Worm (Caenorhabditis elegans) whole organism, L2 larva: ENCODE results near the gene srx-128.
A peak's percentile ranks its signal among the peaks of the same experiment; 100 is the strongest.

ENCODE experiments used
- F13H6.1 ChIP-seq: sonication (generic microtip); optimal IDR thresholded peaks from 2 replicates; lab custom pipeline; 2016; ENCODE audit warnings: missing genetic modification characterization, missing compliant biosample characterization
- Y55F3AM.14 ChIP-seq: fragments of 200-800 bp; sonication (Bioruptor generic); optimal IDR thresholded peaks from 2 replicates; lab custom pipeline; 2018; ENCODE audit warnings: mild to moderate bottlenecking, missing genetic modification characterization, missing compliant biosample characterization
- ZK546.5 ChIP-seq: sonication (generic microtip); optimal IDR thresholded peaks from 2 replicates; lab custom pipeline; 2017; ENCODE audit warnings: missing biosample characterization, missing genetic modification characterization
- alr-1 ChIP-seq: fragments of 150-350 bp; optimal IDR thresholded peaks from 2 replicates; lab custom pipeline; 2014; ENCODE audit warnings: missing biosample characterization, missing genetic modification characterization
- aly-2 ChIP-seq: fragments of 150-350 bp; optimal IDR thresholded peaks from 2 replicates; lab custom pipeline; 2014; ENCODE audit warnings: missing biosample characterization, missing genetic modification characterization
- ama-1 ChIP-seq: fragments of 150-350 bp; optimal IDR thresholded peaks from 2 replicates; lab custom pipeline; 2018; ENCODE audit warnings: inconsistent platforms
- blmp-1 ChIP-seq: sonication (generic microtip); optimal IDR thresholded peaks from 2 replicates; lab custom pipeline; 2017; ENCODE audit warnings: missing genetic modification characterization, mild to moderate bottlenecking, missing compliant biosample characterization, antibody characterized with exemption, moderate library complexity; ENCODE audit not compliant: insufficient read depth
- ceh-16 ChIP-seq: fragments of 150-350 bp; optimal IDR thresholded peaks from 2 replicates; lab custom pipeline; 2014; ENCODE audit warnings: missing biosample characterization, missing genetic modification characterization
- ceh-82 ChIP-seq: fragments of 150-350 bp; optimal IDR thresholded peaks from 2 replicates; lab custom pipeline; 2014; ENCODE audit warnings: missing biosample characterization, missing genetic modification characterization
- crh-2 ChIP-seq: sonication (generic microtip); optimal IDR thresholded peaks from 2 replicates; lab custom pipeline; 2017; ENCODE audit warnings: missing biosample characterization, missing genetic modification characterization
- egl-27 ChIP-seq: sonication (generic microtip); optimal IDR thresholded peaks from 3 replicates; lab custom pipeline; 2017; ENCODE audit warnings: missing biosample characterization, missing genetic modification reagents, missing genetic modification characterization
- elt-1 ChIP-seq: fragments of 150-350 bp; optimal IDR thresholded peaks from 2 replicates; lab custom pipeline; 2014; ENCODE audit warnings: missing biosample characterization, missing genetic modification characterization
- lin-11 ChIP-seq: fragments of 150-350 bp; sonication (generic microtip); optimal IDR thresholded peaks from 2 replicates; lab custom pipeline; 2014; ENCODE audit warnings: missing biosample characterization, missing genetic modification characterization, inconsistent platforms, mixed read lengths
- lin-13 ChIP-seq: fragments of 150-350 bp; optimal IDR thresholded peaks from 2 replicates; lab custom pipeline; 2014; ENCODE audit warnings: missing biosample characterization, missing genetic modification reagents, missing genetic modification characterization
- lsy-2 ChIP-seq, 2 experiments: fragments of 150-350 bp in 1 of 2; sonication (generic microtip) in 1 of 2; optimal IDR thresholded peaks; 2 replicates each; lab custom pipeline; 2014 to 2017; ENCODE audit warnings: missing biosample characterization in 2 of 2, missing genetic modification characterization in 2 of 2
- nhr-11 ChIP-seq: fragments of 150-350 bp; optimal IDR thresholded peaks from 2 replicates; lab custom pipeline; 2014; ENCODE audit warnings: missing biosample characterization, missing genetic modification characterization
- nhr-12 ChIP-seq: fragments of 150-350 bp; optimal IDR thresholded peaks from 2 replicates; lab custom pipeline; 2014; ENCODE audit warnings: missing biosample characterization, missing genetic modification characterization
- nhr-21 ChIP-seq: fragments of 150-350 bp; optimal IDR thresholded peaks from 2 replicates; lab custom pipeline; 2014; ENCODE audit warnings: missing biosample characterization, missing genetic modification characterization
- nhr-23 ChIP-seq: fragments of 150-350 bp; optimal IDR thresholded peaks from 2 replicates; lab custom pipeline; 2014; ENCODE audit warnings: missing biosample characterization, missing genetic modification reagents, missing genetic modification characterization
- nhr-6 ChIP-seq: fragments of 150-350 bp; optimal IDR thresholded peaks from 2 replicates; lab custom pipeline; 2014; ENCODE audit warnings: missing biosample characterization, missing genetic modification characterization
- nhr-77 ChIP-seq: fragments of 150-350 bp; optimal IDR thresholded peaks from 2 replicates; lab custom pipeline; 2014; ENCODE audit warnings: missing biosample characterization, missing genetic modification characterization
- sem-4 ChIP-seq: fragments of 150-350 bp; optimal IDR thresholded peaks from 2 replicates; lab custom pipeline; 2014; ENCODE audit warnings: missing biosample characterization, missing genetic modification reagents, missing genetic modification characterization
- sma-3 ChIP-seq: sonication (generic microtip); optimal IDR thresholded peaks from 2 replicates; lab custom pipeline; 2016; ENCODE audit warnings: missing genetic modification reagents, missing genetic modification characterization, missing compliant biosample characterization
- sma-9 ChIP-seq, 2 experiments: fragments of 150-350 bp in 1 of 2; sonication (generic microtip) in 1 of 2; optimal IDR thresholded peaks; 2 replicates each; lab custom pipeline; 2014 to 2016; ENCODE audit warnings: missing genetic modification characterization in 2 of 2, mild to moderate bottlenecking in 1 of 2, missing biosample characterization in 1 of 2, missing compliant biosample characterization in 1 of 2, missing genetic modification reagents in 1 of 2, moderate library complexity in 1 of 2
- snpc-4 ChIP-seq: fragments of 150-350 bp; optimal IDR thresholded peaks from 2 replicates; lab custom pipeline; 2014; ENCODE audit warnings: missing biosample characterization, missing genetic modification characterization
- unc-62 ChIP-seq: fragments of 150-350 bp; optimal IDR thresholded peaks from 2 replicates; lab custom pipeline; 2014; ENCODE audit warnings: missing biosample characterization, missing genetic modification reagents, missing genetic modification characterization
- zag-1 ChIP-seq: fragments of 150-350 bp; optimal IDR thresholded peaks from 2 replicates; lab custom pipeline; 2014; ENCODE audit warnings: missing biosample characterization, missing genetic modification characterization
- ztf-1 ChIP-seq: fragments of 200-800 bp; sonication (Bioruptor generic); conservative IDR thresholded peaks from 2 replicates; pipeline ENCODE4 v1.3.6; 2022; ENCODE audit warnings: missing genetic modification characterization, missing compliant biosample characterization
- ztf-4 ChIP-seq: fragments of 150-350 bp; optimal IDR thresholded peaks from 2 replicates; lab custom pipeline; 2014; ENCODE audit warnings: missing biosample characterization, missing genetic modification characterization

The srx-128 gene

ce11 chrV:13858906-13859305, 21.6 kb downstream of the srx-128 start, which contains the start of gene srx-135:
TSS of gene srx-135 (plus strand) at chrV:13859206.
- no peak for TF ChIP-seq crh-2 (tag; lab: Kevin White, UChicago)
- no peak for TF ChIP-seq lin-11 (tag; lab: Kevin White, UChicago)
- TF ChIP-seq sem-4 (tag; lab: Kevin White, UChicago): no peak
- no peak for TF ChIP-seq F13H6.1 (tag; lab: Kevin White, UChicago)
- TF ChIP-seq nhr-11 (tag; lab: Kevin White, UChicago): no peak
- no peak for TF ChIP-seq sma-9 (GFP tag; optimal IDR thresholded peaks at IDR 0.05; lab: Kevin White, UChicago)
- no peak for TF ChIP-seq sma-9 (tag; optimal IDR thresholded peaks at IDR 0.05; lab: Kevin White, UChicago)
- no peak for TF ChIP-seq lsy-2 (tag; optimal IDR thresholded peaks at IDR 0.05; lab: Kevin White, UChicago)
- no peak for TF ChIP-seq egl-27
- no peak for TF ChIP-seq nhr-6 (tag; lab: Kevin White, UChicago)
- TF ChIP-seq Y55F3AM.14 (GFP tag; lab: Kevin White, UChicago): no peak
- no peak for TF ChIP-seq nhr-12 (tag; lab: Kevin White, UChicago)
- TF ChIP-seq zag-1 (tag; lab: Kevin White, UChicago): no peak
- no peak for TF ChIP-seq ama-1
- TF ChIP-seq ceh-16 (tag; lab: Kevin White, UChicago): no peak
- no peak for TF ChIP-seq ztf-1 (GFP tag; lab: Robert Waterston, UW)
- no peak for TF ChIP-seq ZK546.5 (tag; lab: Kevin White, UChicago)
- TF ChIP-seq alr-1: no peak
- TF ChIP-seq nhr-21 (tag; lab: Kevin White, UChicago): no peak
- TF ChIP-seq nhr-77 (tag; lab: Kevin White, UChicago): no peak
- no peak for TF ChIP-seq ztf-4 (tag; lab: Kevin White, UChicago)
- TF ChIP-seq, all 48 proteins: peak for 0

ce11 chrV:13862505-13862904, 25.2 kb downstream of the srx-128 start, which contains the start of gene srx-137:
TSS of gene srx-137 (plus strand) at chrV:13862805.
- TF ChIP-seq nhr-77 (tag; lab: Kevin White, UChicago) (no peak), crh-2 (tag; lab: Kevin White, UChicago) (no peak)

ce11 chrV:13863700-13864099, 26.4 kb downstream of the srx-128 start:
- no peak for TF ChIP-seq ztf-1 (GFP tag; lab: Robert Waterston, UW)
- no peak for TF ChIP-seq alr-1
- no peak for TF ChIP-seq blmp-1 (tag; lab: Kevin White, UChicago)
- TF ChIP-seq lin-13: no peak
- no peak for TF ChIP-seq F13H6.1 (tag; lab: Kevin White, UChicago)
- no peak for TF ChIP-seq lsy-2 (tag; optimal IDR thresholded peaks at IDR 0.05; lab: Kevin White, UChicago)
- no peak for TF ChIP-seq ztf-4 (tag; lab: Kevin White, UChicago)

- TF ChIP-seq sma-9 (GFP tag; optimal IDR thresholded peaks at IDR 0.05; lab: Kevin White, UChicago): peak; percentile 69
- no peak for TF ChIP-seq sma-9 (tag; optimal IDR thresholded peaks at IDR 0.05; lab: Kevin White, UChicago)
- TF ChIP-seq nhr-23: peak; percentile 52
- TF ChIP-seq ceh-16 (tag; lab: Kevin White, UChicago): peak; percentile 62
- no peak for TF ChIP-seq nhr-11 (tag; lab: Kevin White, UChicago)
- TF ChIP-seq elt-1 (tag; lab: Kevin White, UChicago): peak; percentile 87
These were observed 29.1 kb downstream of the srx-128 start, which contains the start of gene nhr-175 for ce11 chrV:13866353-13866752. TSS of gene nhr-175 (plus strand) at chrV:13866691.

- TF ChIP-seq nhr-11 (tag; lab: Kevin White, UChicago): peak; percentile 46
- no peak for TF ChIP-seq unc-62 (GFP tag; lab: Kevin White, UChicago)
- TF ChIP-seq, all 48 proteins: peak for 1
These were observed 32.3 kb downstream of the srx-128 start for ce11 chrV:13869551-13869950.

ce11 chrV:13872895-13873294, 35.6 kb downstream of the srx-128 start, which contains the start of gene cpt-5:
TSS of gene cpt-5 (plus strand) at chrV:13873195.
- TF ChIP-seq sma-9 (GFP tag; optimal IDR thresholded peaks at IDR 0.05; lab: Kevin White, UChicago): no peak
- no peak for TF ChIP-seq sma-9 (tag; optimal IDR thresholded peaks at IDR 0.05; lab: Kevin White, UChicago)
- TF ChIP-seq sma-3 (GFP tag; lab: Kevin White, UChicago): no peak
- TF ChIP-seq nhr-21 (tag; lab: Kevin White, UChicago): no peak
- no peak for TF ChIP-seq egl-27
- TF ChIP-seq snpc-4 (tag; lab: Kevin White, UChicago): no peak
- TF ChIP-seq crh-2 (tag; lab: Kevin White, UChicago): no peak
- no peak for TF ChIP-seq aly-2 (tag; lab: Kevin White, UChicago)
- no peak for TF ChIP-seq ZK546.5 (tag; lab: Kevin White, UChicago)
- no peak for TF ChIP-seq lin-11 (tag; lab: Kevin White, UChicago)
- TF ChIP-seq alr-1: no peak
- no peak for TF ChIP-seq ceh-82 (tag; lab: Kevin White, UChicago)
- no peak for TF ChIP-seq Y55F3AM.14 (GFP tag; lab: Kevin White, UChicago)
